Fruit fly (Drosophila melanogaster): Measurements from ENCODE around the gene Fas2.

The Fas2 gene

DNA sequence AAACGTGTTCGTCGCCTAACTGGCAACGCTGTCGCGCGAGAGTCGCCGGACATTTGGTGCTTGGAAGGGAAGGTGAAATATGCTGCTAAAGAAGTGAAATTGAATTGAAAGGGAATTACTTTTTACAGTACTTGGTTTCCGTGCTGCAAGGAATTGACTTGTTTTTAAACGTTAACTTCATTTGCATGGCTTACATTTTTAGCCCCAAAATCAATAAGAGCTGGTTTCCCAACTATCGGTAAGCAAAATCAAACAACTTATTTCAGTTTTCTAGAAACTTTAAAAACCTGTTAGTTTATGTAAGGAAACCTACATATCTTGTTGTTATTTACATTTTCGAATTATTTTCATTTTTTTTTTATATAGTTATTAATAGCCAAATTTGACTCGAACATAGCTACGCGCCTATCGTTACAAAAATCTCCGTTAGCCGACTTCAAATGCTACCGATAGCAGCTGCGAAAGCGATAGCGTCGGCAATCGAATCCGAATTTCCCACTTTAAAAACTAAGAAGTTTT is 92.1 kb downstream of the Fas2 start, which contains the start of the genes dgt4 and Nsun2:
Gene dgt4 (plus strand): TSS at position 4 of the 519 bp plus-strand sequence.
Gene Nsun2 (minus strand): TSS at position 37 of the 519 bp plus-strand sequence.
- no peak for TF ChIP-seq CG17801 (GFP tag; optimal IDR thresholded peaks at IDR 0.05; ENCODE audit: partially characterized antibody)

DNA sequence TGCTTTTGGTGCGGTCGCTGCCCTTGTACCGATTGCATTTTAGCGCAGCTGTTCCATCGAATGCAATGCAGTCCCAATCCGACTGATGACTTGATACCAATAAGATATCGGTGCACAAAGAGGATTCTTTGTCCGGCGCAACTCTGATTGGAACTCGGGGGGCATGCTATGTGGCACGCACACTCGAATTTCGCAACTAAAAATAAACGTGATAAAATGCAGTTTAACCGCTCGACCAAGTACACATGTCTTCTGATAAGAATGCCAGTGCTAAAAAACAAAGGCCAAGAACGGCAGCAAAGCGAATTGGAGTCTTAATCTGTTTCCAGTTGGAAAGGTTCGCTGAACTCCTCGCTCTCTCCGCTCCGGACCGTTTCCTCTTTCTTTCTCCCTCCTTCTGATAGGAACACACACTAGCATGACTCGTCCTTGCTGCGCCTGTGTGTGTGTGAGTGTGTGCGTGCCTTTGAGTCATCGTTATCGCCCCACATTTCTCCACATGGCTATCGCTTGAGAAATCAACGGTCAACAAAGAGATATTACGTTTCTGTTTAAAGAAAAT is 97.2 kb downstream of the Fas2 start:
- TF ChIP-seq CG17801 (GFP tag; optimal IDR thresholded peaks at IDR 0.05; ENCODE audit: partially characterized antibody) = no peak

DNA sequence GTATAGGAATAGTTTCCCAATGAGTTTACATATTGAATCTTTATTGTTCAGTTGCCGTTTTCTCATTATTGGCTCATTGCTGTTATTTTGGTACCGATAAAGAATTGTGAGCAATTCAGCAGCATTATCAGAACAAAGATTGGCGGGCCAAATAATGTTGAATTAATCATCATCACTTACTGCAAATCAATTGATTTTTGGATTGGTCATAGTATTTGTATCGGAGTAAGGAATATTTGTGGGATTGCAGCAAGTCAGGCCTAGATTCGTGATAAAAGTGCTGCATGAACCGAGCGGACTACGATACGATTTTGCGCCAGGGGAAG is 97.8 kb downstream of the Fas2 start:
- no peak for TF ChIP-seq CG17801 (GFP tag; optimal IDR thresholded peaks at IDR 0.05; ENCODE audit: partially characterized antibody)

DNA sequence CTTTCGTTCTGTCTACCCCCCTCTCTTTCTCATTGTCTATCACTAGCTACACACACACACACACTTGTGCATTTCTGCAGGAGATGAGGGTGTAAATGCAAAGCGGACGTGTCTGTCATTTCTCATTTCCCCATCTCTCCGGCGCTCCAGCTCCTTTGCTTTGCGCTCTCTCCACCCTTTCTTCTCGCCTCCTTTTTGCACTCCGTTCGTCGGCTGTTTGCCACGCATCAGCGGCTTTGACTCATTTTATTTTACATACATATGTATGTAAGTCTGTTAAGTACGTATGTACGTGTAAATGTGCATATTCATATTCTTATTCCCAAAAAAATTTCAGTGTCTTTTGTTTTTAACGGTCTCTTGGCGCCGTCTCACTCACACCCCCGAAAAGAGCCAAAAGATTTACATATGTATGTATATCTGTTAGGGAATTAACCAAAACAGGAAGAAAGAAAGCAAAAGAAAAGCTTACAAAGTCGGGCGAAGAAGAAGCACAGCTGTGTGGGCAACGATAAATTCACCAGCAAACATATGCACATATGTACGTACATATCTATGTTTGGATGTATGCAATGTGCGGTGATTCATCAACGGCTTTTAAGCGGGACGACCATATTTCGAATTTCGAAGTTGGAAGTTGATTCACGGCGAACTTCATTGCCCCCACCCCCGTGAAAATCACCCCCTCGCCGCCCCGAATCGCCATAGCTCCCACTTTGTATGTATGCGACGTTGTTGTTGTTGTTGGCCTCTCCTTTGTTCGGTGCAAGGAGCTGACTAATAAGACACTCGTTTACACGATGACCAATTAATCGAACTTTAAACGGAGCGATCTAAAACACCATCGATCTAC is 98.4 kb downstream of the Fas2 start:
- no peak for TF ChIP-seq CG17801 (GFP tag; optimal IDR thresholded peaks at IDR 0.05; ENCODE audit: partially characterized antibody)

DNA sequence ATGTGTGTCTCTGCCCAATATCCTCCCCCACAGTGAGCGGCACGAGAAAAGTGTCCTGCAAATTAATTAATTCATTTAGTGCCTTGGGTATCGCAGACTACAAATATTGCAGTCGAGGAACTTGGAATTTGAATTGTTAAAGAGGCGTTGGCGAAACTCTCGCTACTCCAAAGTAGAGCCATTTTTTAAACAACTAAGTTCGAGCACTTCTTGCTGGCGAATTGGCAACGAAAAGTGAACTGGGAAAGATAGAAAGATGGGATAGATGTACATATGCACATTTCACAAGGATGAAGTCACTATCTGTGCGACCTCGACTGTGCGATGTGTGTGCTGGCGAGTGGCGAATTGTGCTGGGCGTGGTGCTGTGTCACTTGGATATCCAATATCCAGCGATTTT is 99.1 kb downstream of the Fas2 start:
- peak; percentile 39 for TF ChIP-seq CG17801 (GFP tag; optimal IDR thresholded peaks at IDR 0.05; ENCODE audit: partially characterized antibody)

DNA sequence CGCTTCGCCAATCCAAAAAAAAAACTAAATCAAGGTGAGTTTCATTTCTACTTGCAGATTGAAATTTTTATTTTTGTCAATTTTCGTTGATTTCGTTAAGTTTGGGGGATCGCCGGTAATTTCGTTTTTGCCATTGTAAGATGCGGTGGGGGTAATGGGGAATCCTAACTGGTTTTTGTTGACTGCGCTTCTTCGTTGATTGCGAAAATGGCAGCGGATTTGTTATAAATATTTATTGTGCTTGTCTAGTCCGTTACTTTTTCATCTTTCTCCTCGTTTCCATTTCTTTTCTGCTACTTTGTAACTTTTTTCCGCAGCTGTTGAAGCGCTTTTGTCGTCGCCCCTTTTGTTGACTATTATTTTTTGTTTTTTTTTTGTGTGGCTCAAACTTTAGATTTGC is 99.7 kb downstream of the Fas2 start:
- TF ChIP-seq CG17801 (GFP tag; optimal IDR thresholded peaks at IDR 0.05; ENCODE audit: partially characterized antibody) = no peak

- TF ChIP-seq CG17801 (GFP tag; optimal IDR thresholded peaks at IDR 0.05; ENCODE audit: partially characterized antibody) = peak; percentile 45
These were observed 100.1 kb downstream of the Fas2 start, which contains the start of gene cib for dm6 chrX:4105830-4106233. cib (plus strand) TSS chrX:4106113.

- TF ChIP-seq CG17801 (GFP tag; optimal IDR thresholded peaks at IDR 0.05; ENCODE audit: partially characterized antibody) = peak; percentile 25
These were observed 101.8 kb downstream of the Fas2 start, which contains the start of the genes Xpac and brn for dm6 chrX:4104132-4104531. Xpac (minus strand) TSS chrX:4104197. brn (plus strand) TSS chrX:4104342.

DNA sequence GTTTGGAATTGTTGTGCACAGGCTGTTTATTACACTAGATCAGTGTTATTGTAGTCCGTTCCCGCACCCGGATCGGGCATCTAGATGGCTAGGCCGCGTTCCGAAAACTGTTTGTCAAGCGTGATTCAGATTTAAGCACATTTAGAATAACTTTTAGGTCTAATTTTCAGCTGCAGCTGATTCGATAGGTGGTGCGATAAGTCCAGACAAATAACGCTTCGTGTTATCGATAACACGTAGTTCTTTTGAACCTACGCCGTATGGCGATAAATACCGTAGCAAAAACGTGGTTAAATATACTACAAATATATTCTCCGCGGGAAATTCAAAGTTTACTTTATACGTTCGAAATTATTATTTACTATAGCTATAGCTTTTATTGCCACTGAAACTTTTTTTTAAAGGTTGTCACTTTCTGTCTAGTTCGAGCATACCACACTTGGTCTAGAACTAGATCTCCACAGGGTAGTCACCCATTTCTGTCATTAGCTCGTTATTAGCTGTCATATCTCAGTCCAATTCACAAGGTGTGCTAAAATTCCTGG is 105.0 kb downstream of the Fas2 start, which contains the start of the genes Cmtr1 and CG15375:
Gene Cmtr1 (minus strand): TSS at position 208 of the 545 bp plus-strand sequence.
Gene CG15375 (plus strand): TSS at position 495 of the 545 bp plus-strand sequence.
- peak; percentile 26 for TF ChIP-seq CG17801 (GFP tag; optimal IDR thresholded peaks at IDR 0.05; ENCODE audit: partially characterized antibody)

DNA sequence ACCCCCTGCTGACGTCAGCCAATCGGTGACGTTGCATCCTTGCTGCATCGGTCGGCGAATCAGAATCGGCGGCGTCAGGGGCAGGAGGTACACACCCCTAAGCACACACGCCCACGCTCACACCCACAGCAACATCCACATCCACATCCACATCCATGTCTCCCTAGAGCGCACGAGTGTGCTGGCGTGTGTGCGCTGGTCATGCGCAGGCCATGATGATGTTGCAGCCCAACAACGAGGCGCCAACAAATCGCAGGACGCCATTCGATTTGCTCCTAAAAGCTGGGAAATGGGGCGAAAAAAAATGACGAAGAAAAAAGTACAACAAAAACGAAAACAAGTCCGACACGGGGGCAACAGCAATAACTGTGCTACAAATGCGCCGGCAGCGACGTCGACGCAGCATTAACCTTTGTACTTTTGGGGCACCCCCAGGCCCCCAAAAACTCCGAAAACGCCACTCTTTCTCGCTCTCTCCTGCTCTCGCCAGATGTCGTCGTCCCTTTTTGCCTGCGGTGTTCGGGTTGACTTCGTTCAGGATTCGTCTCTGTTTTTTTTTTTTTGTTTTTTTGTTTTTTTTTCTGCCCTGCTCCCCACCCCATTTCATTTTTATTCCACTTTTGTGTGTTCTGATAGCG is 116.8 kb downstream of the Fas2 start:
- no peak for TF ChIP-seq CG17801 (GFP tag; optimal IDR thresholded peaks at IDR 0.05; ENCODE audit: partially characterized antibody)
